Worm (Caenorhabditis elegans): ENCODE measurements around the gene Y41C4A.8.

DNA sequence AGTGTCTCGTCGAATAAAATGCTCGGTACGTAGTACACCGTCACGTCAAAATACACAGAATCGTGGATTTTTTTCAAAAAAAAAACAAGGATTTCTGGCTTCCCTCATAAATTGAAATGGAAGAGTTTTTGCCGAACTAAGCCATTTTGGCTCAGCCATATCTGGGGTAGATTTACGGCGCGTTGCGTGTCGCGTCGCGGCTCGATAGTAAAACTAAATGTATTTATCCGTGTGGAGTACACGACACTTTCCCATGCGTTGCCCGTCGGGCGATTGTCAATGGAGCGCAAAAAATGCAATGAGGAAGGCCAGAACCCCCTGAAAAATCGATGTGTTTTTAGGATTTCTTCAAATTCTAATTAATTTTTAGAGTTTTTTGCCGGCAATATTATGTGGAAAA is 41.6 kb upstream of the Y41C4A.8 start:
- TF ChIP-seq mdl-1 (tag; optimal IDR thresholded peaks at IDR 0.05): no peak
- TF ChIP-seq dmd-4 (tag; optimal IDR thresholded peaks at IDR 0.05): no peak

Measured in whole organism, L2 larva.